Fruit fly (Drosophila melanogaster): ENCODE measurements around the gene CG32820.

Gene CG32820

dm6 chrX:21589937-21590336 lies 25.1 kb downstream of the CG32820 start:
- TF ChIP-seq CG17806 (tag; optimal IDR thresholded peaks at IDR 0.05) (peak; percentile 49), CG9948 (tag; optimal IDR thresholded peaks at IDR 0.05) (peak; percentile 20), Pif1A (GFP tag; optimal IDR thresholded peaks at IDR 0.05) (peak; percentile 5), CG8301 (tag; optimal IDR thresholded peaks at IDR 0.05) (peak; percentile 10), CG15710 (tag; optimal IDR thresholded peaks at IDR 0.05) (peak; percentile 24), CG14655 (GFP tag; optimal IDR thresholded peaks at IDR 0.05) (peak; percentile 46), CG13204 (GFP tag; optimal IDR thresholded peaks at IDR 0.05) (no peak), CG8159 (tag; optimal IDR thresholded peaks at IDR 0.05) (peak; percentile 61), Ets98B (GFP tag; IDR thresholded peaks at IDR 0.05) (no peak)

dm6 chrX:21588000-21588399 lies 27.0 kb downstream of the CG32820 start:
- TF ChIP-seq EcR (GFP tag; optimal IDR thresholded peaks at IDR 0.05) = no peak
- no peak for TF ChIP-seq D1 (tag; optimal IDR thresholded peaks at IDR 0.05)
- no peak for TF ChIP-seq Snoo (tag; optimal IDR thresholded peaks at IDR 0.05)
- TF ChIP-seq CG34367 (tag; optimal IDR thresholded peaks at IDR 0.05) = no peak
- TF ChIP-seq CG10348 (GFP tag; IDR thresholded peaks at IDR 0.05) = no peak
- TF ChIP-seq CG4496 (GFP tag; IDR thresholded peaks at IDR 0.05) = no peak
- TF ChIP-seq CG17806 (tag; optimal IDR thresholded peaks at IDR 0.05) = no peak
- no peak for TF ChIP-seq fd96Ca (GFP tag; IDR thresholded peaks at IDR 0.05)
- TF ChIP-seq CG8159 (tag; optimal IDR thresholded peaks at IDR 0.05) = no peak
- no peak for TF ChIP-seq gl (tag; optimal IDR thresholded peaks at IDR 0.05)
- no peak for TF ChIP-seq CG12605 (GFP tag; IDR thresholded peaks at IDR 0.05)
- TF ChIP-seq CG32121 (GFP tag; IDR thresholded peaks at IDR 0.05) = no peak
- TF ChIP-seq CG9948 (tag; optimal IDR thresholded peaks at IDR 0.05) = no peak
- TF ChIP-seq Pif1B (GFP tag; optimal IDR thresholded peaks at IDR 0.05) = no peak
- TF ChIP-seq Ets98B (GFP tag; IDR thresholded peaks at IDR 0.05) = no peak
- TF ChIP-seq CG8301 (tag; optimal IDR thresholded peaks at IDR 0.05) = no peak
- no peak for TF ChIP-seq CG15710 (tag; optimal IDR thresholded peaks at IDR 0.05)
- no peak for TF ChIP-seq CG13204 (GFP tag; optimal IDR thresholded peaks at IDR 0.05)

- TF ChIP-seq Pif1A (GFP tag; optimal IDR thresholded peaks at IDR 0.05) (no peak), CG10348 (GFP tag; IDR thresholded peaks at IDR 0.05) (no peak), CG14655 (GFP tag; optimal IDR thresholded peaks at IDR 0.05) (no peak), CG15710 (tag; optimal IDR thresholded peaks at IDR 0.05) (no peak), Pif1B (GFP tag; optimal IDR thresholded peaks at IDR 0.05) (no peak), D1 (tag; optimal IDR thresholded peaks at IDR 0.05) (no peak), rn (GFP tag; IDR thresholded peaks at IDR 0.05) (no peak)
These were observed 47.2 kb downstream of the CG32820 start for dm6 chrX:21567793-21568192.

dm6 chrX:21565539-21565938 lies 49.5 kb downstream of the CG32820 start:
- no peak for TF ChIP-seq CG8301 (tag; optimal IDR thresholded peaks at IDR 0.05)

dm6 chrX:21562844-21563243 lies 52.2 kb downstream of the CG32820 start:
- TF ChIP-seq fd96Ca (GFP tag; IDR thresholded peaks at IDR 0.05) (no peak), CG15710 (tag; optimal IDR thresholded peaks at IDR 0.05) (no peak), gl (tag; optimal IDR thresholded peaks at IDR 0.05) (no peak), rn (GFP tag; IDR thresholded peaks at IDR 0.05) (no peak), Ets98B (GFP tag; IDR thresholded peaks at IDR 0.05) (no peak), CG32121 (GFP tag; IDR thresholded peaks at IDR 0.05) (no peak), CG10348 (GFP tag; IDR thresholded peaks at IDR 0.05) (no peak), CG34367 (tag; optimal IDR thresholded peaks at IDR 0.05) (no peak), CG8301 (tag; optimal IDR thresholded peaks at IDR 0.05) (no peak), CG17806 (tag; optimal IDR thresholded peaks at IDR 0.05) (no peak), EcR (GFP tag; optimal IDR thresholded peaks at IDR 0.05) (no peak)

Data from whole organism, pupa.